Fruit fly (Drosophila melanogaster) whole organism, embryonic: Measurements from ENCODE around the gene mRpS33.

Source experiments
- Aef1 ChIP-seq: fragments of 200-800 bp; sonication (Bioruptor generic); IDR thresholded peaks from 3 replicates; pipeline ENCODE4 v1.3.6; 2022; ENCODE audit warnings: missing biosample characterization, missing genetic modification characterization
- Awh ChIP-seq: fragments of 200-800 bp; sonication (Bioruptor generic); IDR thresholded peaks from 2 replicates; pipeline ENCODE4, ENCODE4 v1.3.6; 2022; ENCODE audit warnings: missing biosample characterization, missing genetic modification characterization
- Bdp1 ChIP-seq: fragments of 200-800 bp; sonication (Bioruptor generic); optimal IDR thresholded peaks from 3 replicates; lab custom pipeline; 2016; ENCODE audit warnings: missing biosample characterization, missing genetic modification characterization
- CG11247 ChIP-seq: fragments of 200-800 bp; sonication (Bioruptor generic); IDR thresholded peaks from 2 replicates; pipeline ENCODE4 v1.3.6; 2022; ENCODE audit warnings: missing biosample characterization, missing genetic modification characterization
- CG12744 ChIP-seq: fragments of 200-800 bp; sonication (Bioruptor generic); optimal IDR thresholded peaks from 2 replicates; lab custom pipeline; 2016; ENCODE audit warnings: missing biosample characterization, missing genetic modification characterization
- CG13287 ChIP-seq: fragments of 200-800 bp; sonication (Bioruptor generic); IDR thresholded peaks from 2 replicates; pipeline ENCODE4 v1.3.6; 2022; ENCODE audit warnings: missing biosample characterization, missing genetic modification characterization; ENCODE audit not compliant: partially characterized antibody
- CG13296 ChIP-seq: fragments of 200-800 bp; sonication (Bioruptor generic); optimal IDR thresholded peaks from 3 replicates; lab custom pipeline; 2018; ENCODE audit warnings: missing biosample characterization, mild to moderate bottlenecking, missing genetic modification characterization
- CG13424 ChIP-seq: fragments of 200-800 bp; sonication (Bioruptor generic); optimal IDR thresholded peaks from 2 replicates; lab custom pipeline; 2019; ENCODE audit warnings: missing biosample characterization, mild to moderate bottlenecking, missing genetic modification characterization, moderate library complexity
- CG14710 ChIP-seq: fragments of 200-800 bp; sonication (Bioruptor generic); optimal IDR thresholded peaks from 3 replicates; lab custom pipeline; 2019; ENCODE audit warnings: missing biosample characterization, mild to moderate bottlenecking, missing genetic modification characterization, moderate library complexity
- CG17385 ChIP-seq: fragments of 200-800 bp; sonication (Bioruptor generic); optimal IDR thresholded peaks from 3 replicates; lab custom pipeline; 2018; ENCODE audit warnings: missing biosample characterization, mild to moderate bottlenecking, missing genetic modification characterization
- CG17802 ChIP-seq: fragments of 200-800 bp; sonication (Bioruptor generic); optimal IDR thresholded peaks from 2 replicates; lab custom pipeline; 2018; ENCODE audit warnings: missing biosample characterization, mild to moderate bottlenecking, missing genetic modification characterization, moderate library complexity
- CG2199 ChIP-seq: fragments of 200-800 bp; sonication (Bioruptor generic); IDR thresholded peaks from 3 replicates; pipeline ENCODE4 v1.3.6; 2022; ENCODE audit warnings: missing biosample characterization, missing genetic modification characterization
- CG30403 ChIP-seq: fragments of 200-800 bp; sonication (Bioruptor generic); optimal IDR thresholded peaks from 3 replicates; lab custom pipeline; 2016; ENCODE audit warnings: missing biosample characterization, missing genetic modification characterization
- CG3163 ChIP-seq: fragments of 200-800 bp; sonication (Bioruptor generic); optimal IDR thresholded peaks from 3 replicates; lab custom pipeline; 2016; ENCODE audit warnings: missing biosample characterization, missing genetic modification characterization
- CG34376 ChIP-seq: fragments of 200-800 bp; sonication (Bioruptor generic); optimal IDR thresholded peaks from 2 replicates; lab custom pipeline; 2018; ENCODE audit warnings: missing biosample characterization, mild to moderate bottlenecking, missing genetic modification characterization
- CG43689 ChIP-seq: fragments of 200-800 bp; sonication (Bioruptor generic); IDR thresholded peaks from 2 replicates; pipeline ENCODE4 v1.3.6; 2022; ENCODE audit warnings: missing biosample characterization, missing genetic modification characterization
- CG7357 ChIP-seq: fragments of 200-800 bp; sonication (Bioruptor generic); IDR thresholded peaks from 3 replicates; pipeline ENCODE4 v1.3.6; 2022; ENCODE audit warnings: missing biosample characterization, missing genetic modification characterization
- CG8924 ChIP-seq: fragments of 200-800 bp; optimal IDR thresholded peaks from 3 replicates; lab custom pipeline; 2019; ENCODE audit warnings: missing biosample characterization, mild to moderate bottlenecking, missing genetic modification characterization, moderate library complexity
- Dek ChIP-seq: fragments of 200-800 bp; sonication (Bioruptor generic); optimal IDR thresholded peaks from 3 replicates; lab custom pipeline; 2019; ENCODE audit warnings: missing biosample characterization, mild to moderate bottlenecking, missing genetic modification characterization, moderate library complexity
- Fer2 ChIP-seq: fragments of 200-800 bp; sonication (Bioruptor generic); optimal IDR thresholded peaks from 2 replicates; lab custom pipeline; 2018; ENCODE audit warnings: missing biosample characterization, mild to moderate bottlenecking, missing genetic modification characterization, moderate library complexity
- Hr78 ChIP-seq, 2 experiments: fragments of 200-800 bp in 1 of 2; fragments of >200 bp in 1 of 2; sonication (Bioruptor generic) in 1 of 2; optimal IDR thresholded peaks; 2 replicates each; lab custom pipeline; 2017 to 2019; ENCODE audit warnings: missing biosample characterization in 2 of 2, missing genetic modification characterization in 2 of 2, mild to moderate bottlenecking in 1 of 2, moderate library complexity in 1 of 2
- MESR4 ChIP-seq: fragments of 200-800 bp; sonication (Bioruptor generic); optimal IDR thresholded peaks from 2 replicates; lab custom pipeline; 2018; ENCODE audit warnings: missing biosample characterization, mild to moderate bottlenecking, missing genetic modification characterization, moderate library complexity
- Rx ChIP-seq: fragments of 200-800 bp; sonication (Bioruptor generic); IDR thresholded peaks from 2 replicates; pipeline ENCODE4 v1.3.6; 2022; ENCODE audit warnings: missing biosample characterization, missing genetic modification characterization
- Sox100B ChIP-seq: fragments of 200-800 bp; sonication (Bioruptor generic); optimal IDR thresholded peaks from 3 replicates; lab custom pipeline; 2018; ENCODE audit warnings: missing biosample characterization, mild to moderate bottlenecking, missing genetic modification characterization
- Usf ChIP-seq: fragments of 200-800 bp; sonication (Bioruptor generic); optimal IDR thresholded peaks from 2 replicates; lab custom pipeline; 2017; ENCODE audit warnings: missing genotype, missing biosample characterization, missing genetic modification characterization
- cato ChIP-seq: fragments of 200-800 bp; sonication (Bioruptor generic); optimal IDR thresholded peaks from 2 replicates; lab custom pipeline; 2016; ENCODE audit warnings: missing biosample characterization, missing genetic modification characterization, borderline replicate concordance
- chn ChIP-seq: fragments of 200-800 bp; sonication (Bioruptor generic); optimal IDR thresholded peaks from 2 replicates; lab custom pipeline; 2016; ENCODE audit warnings: missing biosample characterization, missing genetic modification characterization
- croc ChIP-seq: fragments of 200-800 bp; sonication (Bioruptor generic); conservative IDR thresholded peaks from 3 replicates; pipeline ENCODE4 v1.3.6; 2022; ENCODE audit warnings: missing biosample characterization, missing genetic modification characterization
- dmrt11E ChIP-seq: fragments of 200-800 bp; sonication (Bioruptor generic); optimal IDR thresholded peaks from 3 replicates; lab custom pipeline; 2018; ENCODE audit warnings: missing biosample characterization, mild to moderate bottlenecking, missing genetic modification characterization, moderate library complexity
- en ChIP-seq: fragments of 200-800 bp; sonication (Bioruptor generic); optimal IDR thresholded peaks from 2 replicates; lab custom pipeline; 2016; ENCODE audit warnings: missing biosample characterization, missing genetic modification characterization
- fd96Cb ChIP-seq: fragments of 200-800 bp; sonication (Bioruptor generic); optimal IDR thresholded peaks from 2 replicates; lab custom pipeline; 2018; ENCODE audit warnings: missing biosample characterization, mild to moderate bottlenecking, missing genetic modification characterization, moderate library complexity
- gcm2 ChIP-seq: fragments of 200-800 bp; sonication (Bioruptor generic); optimal IDR thresholded peaks from 2 replicates; lab custom pipeline; 2016; ENCODE audit warnings: missing biosample characterization, missing genetic modification characterization
- gt ChIP-seq: fragments of 200-800 bp; sonication (Bioruptor generic); IDR thresholded peaks from 2 replicates; pipeline ENCODE4 v1.3.6; 2022; ENCODE audit warnings: missing biosample characterization, missing genetic modification characterization
- h ChIP-seq: fragments of >200 bp; optimal IDR thresholded peaks from 2 replicates; lab custom pipeline; 2017
- ham ChIP-seq: fragments of 200-800 bp; sonication (Bioruptor generic); IDR thresholded peaks from 2 replicates; pipeline ENCODE4 v1.3.6; 2022; ENCODE audit warnings: missing biosample characterization, missing genetic modification characterization
- kay ChIP-seq: fragments of 200-800 bp; sonication (Bioruptor generic); optimal IDR thresholded peaks from 2 replicates; lab custom pipeline; 2016; ENCODE audit warnings: missing biosample characterization, missing genetic modification characterization
- luna ChIP-seq: fragments of 200-800 bp; sonication (Bioruptor generic); optimal IDR thresholded peaks from 2 replicates; lab custom pipeline; 2016; ENCODE audit warnings: missing biosample characterization, missing genetic modification characterization
- mirr ChIP-seq: fragments of 200-800 bp; sonication (Bioruptor generic); optimal IDR thresholded peaks from 3 replicates; lab custom pipeline; 2018; ENCODE audit warnings: missing biosample characterization, mild to moderate bottlenecking, missing genetic modification characterization
- nerfin-2 ChIP-seq: fragments of 200-800 bp; sonication (Bioruptor generic); IDR thresholded peaks from 2 replicates; pipeline ENCODE4 v1.3.6; 2022; ENCODE audit warnings: missing biosample characterization, missing genetic modification characterization; ENCODE audit not compliant: partially characterized antibody
- pita ChIP-seq: fragments of 200-800 bp; sonication (Bioruptor generic); optimal IDR thresholded peaks from 2 replicates; lab custom pipeline; 2017; ENCODE audit warnings: missing biosample characterization, mild to moderate bottlenecking, missing genetic modification characterization
- prd ChIP-seq, 3 experiments: fragments of >200 bp in 2 of 3; fragments of 200-800 bp in 1 of 3; sonication (Bioruptor generic) in 1 of 3; optimal IDR thresholded peaks in 2 of 3; IDR thresholded peaks in 1 of 3; 2 replicates in 2 of 3; 3 replicates in 1 of 3; pipeline versions ENCODE4 v1.3.6 to Lab custom; 2017 to 2022; ENCODE audit warnings: missing biosample characterization in 1 of 3, missing genetic modification characterization in 1 of 3
- sc ChIP-seq, 3 experiments: fragments of >200 bp in 2 of 3; fragments of 200-800 bp in 1 of 3; sonication (Bioruptor generic) in 1 of 3; optimal IDR thresholded peaks; 2 replicates in 2 of 3; 3 replicates in 1 of 3; lab custom pipeline; 2017; ENCODE audit warnings: mild to moderate bottlenecking in 1 of 3, missing biosample characterization in 1 of 3, missing genetic modification characterization in 1 of 3, missing genetic modification reagents in 1 of 3
- sima ChIP-seq: fragments of 200-800 bp; sonication (Bioruptor generic); optimal IDR thresholded peaks from 2 replicates; lab custom pipeline; 2016; ENCODE audit warnings: missing biosample characterization, missing genetic modification characterization
- sob ChIP-seq: fragments of 200-800 bp; sonication (Bioruptor generic); IDR thresholded peaks from 2 replicates; pipeline ENCODE4 v1.3.6; 2022; ENCODE audit warnings: missing biosample characterization, missing genetic modification characterization
- stc ChIP-seq: fragments of 200-800 bp; sonication (Bioruptor generic); IDR thresholded peaks from 2 replicates; pipeline ENCODE4 v1.3.6; 2022; ENCODE audit warnings: missing biosample characterization, missing genetic modification characterization
- tna ChIP-seq: fragments of 200-800 bp; sonication (Bioruptor generic); IDR thresholded peaks from 2 replicates; pipeline ENCODE4 v1.3.6; 2022; ENCODE audit warnings: missing biosample characterization, missing genetic modification characterization; ENCODE audit not compliant: partially characterized antibody
- twi ChIP-seq: fragments of 200-800 bp; optimal IDR thresholded peaks from 2 replicates; lab custom pipeline; 2019; ENCODE audit warnings: missing biosample characterization, mild to moderate bottlenecking, missing genetic modification characterization, moderate library complexity

mRpS33 gene

DNA sequence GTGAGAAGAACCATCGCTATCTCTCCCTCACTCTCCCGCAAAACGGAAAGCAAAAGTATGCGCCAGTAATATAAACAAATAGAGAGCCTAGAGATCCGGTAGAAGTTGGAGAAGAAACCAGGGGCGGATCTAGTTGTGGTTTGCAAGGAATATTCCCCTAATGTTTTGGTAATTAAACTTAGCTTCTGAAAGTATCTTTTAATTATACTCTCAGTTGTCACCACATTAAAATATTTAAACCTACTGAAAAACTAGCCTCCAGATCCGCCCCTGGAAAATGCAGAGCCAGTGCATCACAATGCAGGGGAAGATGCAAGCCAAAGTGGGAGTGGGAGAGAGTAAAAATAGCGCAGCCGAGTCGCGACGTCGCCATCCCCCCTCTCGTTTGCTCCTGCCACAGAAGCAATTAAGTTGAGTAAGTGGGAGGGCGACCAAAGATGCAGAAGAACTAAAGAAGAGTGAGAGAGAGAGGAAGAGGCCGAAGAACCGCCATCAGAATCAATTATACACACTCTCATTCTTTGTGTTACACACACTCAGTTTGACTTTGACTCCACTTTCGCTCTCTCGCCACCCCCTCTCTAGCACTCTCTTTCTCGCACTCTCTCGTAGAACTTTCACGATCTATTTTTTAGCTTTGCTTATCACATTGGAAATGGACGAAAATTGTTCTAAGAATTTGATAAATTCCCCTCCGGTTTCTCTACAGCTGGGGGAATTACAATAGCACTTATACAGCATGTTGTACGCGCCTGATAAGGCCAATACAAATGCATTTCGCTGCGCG, 13.0 kb upstream of the mRpS33 start (continued):
- TF ChIP-seq CG13424 (tag; lab: Kevin White, UChicago) (peak; percentile 95), sc (optimal IDR thresholded peaks at IDR 0.05; lab: Kevin White, UChicago) (no peak), sc (GFP tag; optimal IDR thresholded peaks at IDR 0.05; lab: Kevin White, UChicago) (peak; percentile 87), CG13296 (GFP tag; lab: Kevin White, UChicago) (peak; percentile 70), pita (no peak), h (no peak), tna (GFP tag; lab: Robert Waterston, UW) (no peak), dmrt11E (tag; lab: Kevin White, UChicago) (peak; percentile 96), CG17802 (tag; lab: Kevin White, UChicago) (peak; percentile 92), CG17385 (peak; percentile 83), ham (GFP tag; lab: Robert Waterston, UW) (0 out of 2 replicates have a peak, but pooled peaks have one; percentile 43), CG43689 (GFP tag; lab: Robert Waterston, UW) (peak; percentile 83), Dek (tag; lab: Kevin White, UChicago) (peak; percentile 73), CG30403 (peak; percentile 93), Usf (GFP tag; lab: Kevin White, UChicago) (peak; percentile 92), CG11247 (peak; percentile 92), nerfin-2 (GFP tag; lab: Robert Waterston, UW) (no peak), luna (GFP tag; lab: Kevin White, UChicago) (no peak), CG12744 (peak; percentile 75), twi (tag; lab: Kevin White, UChicago) (peak; percentile 93), CG13287 (no peak), sima (GFP tag; lab: Kevin White, UChicago) (peak; percentile 77), CG7357 (GFP tag; lab: Robert Waterston, UW) (peak; percentile 87), gt (GFP tag; lab: Robert Waterston, UW) (peak; percentile 96), Aef1 (GFP tag; lab: Robert Waterston, UW) (peak; percentile 90), sob (GFP tag; lab: Robert Waterston, UW) (peak; percentile 91), CG3163 (GFP tag; lab: Kevin White, UChicago) (peak; percentile 64), cato (GFP tag; lab: Kevin White, UChicago) (peak; percentile 85), kay (peak; percentile 87), CG8924 (tag; lab: Kevin White, UChicago) (peak; percentile 95), gcm2 (GFP tag; lab: Kevin White, UChicago) (peak; percentile 6), MESR4 (GFP tag; lab: Kevin White, UChicago) (peak; percentile 19), stc (peak; percentile 89), croc (GFP tag; lab: Robert Waterston, UW) (peak; percentile 97), Sox100B (GFP tag; lab: Kevin White, UChicago) (peak; percentile 88), CG34376 (GFP tag; lab: Kevin White, UChicago) (no peak), chn (peak; percentile 94), mirr (GFP tag; lab: Kevin White, UChicago) (peak; percentile 46), fd96Cb (tag; lab: Kevin White, UChicago) (peak; percentile 98), Hr78 (GFP tag; optimal IDR thresholded peaks at IDR 0.05; lab: Kevin White, UChicago) (peak in 1 of 2 experiments; percentile 85), CG2199 (GFP tag; lab: Robert Waterston, UW) (peak; percentile 98), en (peak; percentile 80), Fer2 (peak; percentile 86), prd (optimal IDR thresholded peaks at IDR 0.05; lab: Kevin White, UChicago) (no peak), prd (GFP tag; IDR thresholded peaks at IDR 0.05; lab: Robert Waterston, UW) (peak; percentile 97), Bdp1 (GFP tag; lab: Kevin White, UChicago) (peak; percentile 73), Awh (GFP tag; lab: Robert Waterston, UW) (peak; percentile 96), CG14710 (peak; percentile 95), Rx (peak; percentile 95)
